Worm (Caenorhabditis elegans) whole organism, late embryonic: Measurements from ENCODE around the gene D2024.1.
"Not testable (repeated sequence)": the region's sequence is repeated elsewhere in the genome, so short reads cannot be mapped to it uniquely, and the experiment has no call there.

Source experiments
- C38D4.7 ChIP-seq: fragments of 200-800 bp; sonication (Bioruptor generic); optimal IDR thresholded peaks from 2 replicates; lab custom pipeline; 2018; ENCODE audit warnings: mild to moderate bottlenecking, missing genetic modification characterization, moderate library complexity, missing compliant biosample characterization
- F13H6.1 ChIP-seq: sonication (generic microtip); optimal IDR thresholded peaks from 2 replicates; lab custom pipeline; 2016; ENCODE audit warnings: missing genetic modification characterization, missing compliant biosample characterization
- K02D7.2 ChIP-seq: sonication (generic microtip); optimal IDR thresholded peaks from 2 replicates; lab custom pipeline; 2017; ENCODE audit warnings: mild to moderate bottlenecking, missing genetic modification characterization, missing compliant biosample characterization
- K09A11.1 ChIP-seq: sonication (generic microtip); optimal IDR thresholded peaks from 2 replicates; lab custom pipeline; 2017; ENCODE audit warnings: antibody characterized with exemption, mild to moderate bottlenecking, missing genetic modification characterization, missing compliant biosample characterization; ENCODE audit not compliant: insufficient read depth
- ama-1 ChIP-seq: fragments of 150-350 bp; optimal IDR thresholded peaks from 2 replicates; lab custom pipeline; 2014
- ceh-14 ChIP-seq: sonication (generic microtip); optimal IDR thresholded peaks from 2 replicates; lab custom pipeline; 2016; ENCODE audit warnings: missing genotype, missing genetic modification characterization, missing compliant biosample characterization
- ceh-18 ChIP-seq: sonication (generic microtip); optimal IDR thresholded peaks from 2 replicates; lab custom pipeline; 2016; ENCODE audit warnings: missing genetic modification characterization, missing compliant biosample characterization
- ceh-2 ChIP-seq: sonication (generic microtip); optimal IDR thresholded peaks from 2 replicates; lab custom pipeline; 2016; ENCODE audit warnings: missing genotype, missing genetic modification characterization, missing compliant biosample characterization
- ceh-31 ChIP-seq: sonication (generic microtip); optimal IDR thresholded peaks from 2 replicates; lab custom pipeline; 2016; ENCODE audit warnings: missing genetic modification characterization, missing compliant biosample characterization
- ceh-48 ChIP-seq: sonication (generic microtip); optimal IDR thresholded peaks from 2 replicates; lab custom pipeline; 2016; ENCODE audit warnings: missing genetic modification characterization, inconsistent platforms, missing compliant biosample characterization
- che-1 ChIP-seq: sonication (generic microtip); optimal IDR thresholded peaks from 2 replicates; lab custom pipeline; 2016; ENCODE audit warnings: mild to moderate bottlenecking, missing genetic modification characterization, missing compliant biosample characterization
- dve-1 ChIP-seq: sonication (generic microtip); optimal IDR thresholded peaks from 2 replicates; lab custom pipeline; 2017; ENCODE audit warnings: antibody characterized with exemption, mild to moderate bottlenecking, missing genetic modification characterization, missing compliant biosample characterization
- ets-4 ChIP-seq: sonication (generic microtip); optimal IDR thresholded peaks from 2 replicates; lab custom pipeline; 2016; ENCODE audit warnings: missing genetic modification characterization, missing compliant biosample characterization
- fax-1 ChIP-seq: sonication (generic microtip); optimal IDR thresholded peaks from 2 replicates; lab custom pipeline; 2016; ENCODE audit warnings: missing genotype, missing genetic modification characterization, missing compliant biosample characterization
- fkh-10 ChIP-seq: fragments of 150-350 bp; optimal IDR thresholded peaks from 2 replicates; lab custom pipeline; 2014; ENCODE audit warnings: missing biosample characterization, missing genetic modification reagents, missing genetic modification characterization
- fkh-6 ChIP-seq: sonication (generic microtip); optimal IDR thresholded peaks from 2 replicates; lab custom pipeline; 2016; ENCODE audit warnings: missing genetic modification characterization, missing compliant biosample characterization
- hlh-13 ChIP-seq: fragments of 200-800 bp; sonication (Bioruptor generic); optimal IDR thresholded peaks from 2 replicates; lab custom pipeline; 2018; ENCODE audit warnings: mild to moderate bottlenecking, missing genetic modification characterization, missing compliant biosample characterization
- hlh-15 ChIP-seq: sonication (generic microtip); optimal IDR thresholded peaks from 2 replicates; lab custom pipeline; 2016; ENCODE audit warnings: missing genetic modification characterization, missing compliant biosample characterization
- lim-6 ChIP-seq: sonication (generic microtip); optimal IDR thresholded peaks from 2 replicates; lab custom pipeline; 2016; ENCODE audit warnings: missing genetic modification characterization, missing compliant biosample characterization
- lin-11 ChIP-seq: fragments of 200-800 bp; sonication (Bioruptor generic); optimal IDR thresholded peaks from 2 replicates; lab custom pipeline; 2018; ENCODE audit warnings: mild to moderate bottlenecking, missing genetic modification characterization, missing compliant biosample characterization
- mec-3 ChIP-seq: sonication (generic microtip); optimal IDR thresholded peaks from 2 replicates; lab custom pipeline; 2016; ENCODE audit warnings: borderline replicate concordance, missing genetic modification characterization, missing compliant biosample characterization
- nhr-11 ChIP-seq: fragments of 150-350 bp; optimal IDR thresholded peaks from 2 replicates; lab custom pipeline; 2014; ENCODE audit warnings: missing biosample characterization, missing genetic modification characterization
- odd-2 ChIP-seq: sonication (generic microtip); optimal IDR thresholded peaks from 2 replicates; lab custom pipeline; 2017; ENCODE audit warnings: antibody characterized with exemption, mild to moderate bottlenecking, missing genetic modification characterization, missing compliant biosample characterization
- pat-9 ChIP-seq: fragments of 200-800 bp; sonication (Bioruptor generic); optimal IDR thresholded peaks from 2 replicates; lab custom pipeline; 2018; ENCODE audit warnings: mild to moderate bottlenecking, missing genetic modification characterization, moderate library complexity, missing compliant biosample characterization
- pha-2 ChIP-seq: sonication (generic microtip); optimal IDR thresholded peaks from 2 replicates; lab custom pipeline; 2017; ENCODE audit warnings: mild to moderate bottlenecking, missing genetic modification characterization, missing compliant biosample characterization
- pqm-1 ChIP-seq: sonication (generic microtip); optimal IDR thresholded peaks from 2 replicates; lab custom pipeline; 2016; ENCODE audit warnings: missing genetic modification characterization, missing compliant biosample characterization
- pros-1 ChIP-seq: fragments of 150-350 bp; optimal IDR thresholded peaks from 2 replicates; lab custom pipeline; 2014; ENCODE audit warnings: missing biosample characterization, missing genetic modification reagents, missing genetic modification characterization
- sox-2 ChIP-seq: fragments of 200-800 bp; sonication (Bioruptor generic); IDR thresholded peaks from 2 replicates; pipeline ENCODE4 v1.3.6; 2022; ENCODE audit warnings: missing genetic modification reagents, missing genetic modification characterization, missing compliant biosample characterization
- sox-4 ChIP-seq: sonication (generic microtip); optimal IDR thresholded peaks from 2 replicates; lab custom pipeline; 2017; ENCODE audit warnings: mild to moderate bottlenecking, missing genetic modification characterization, inconsistent platforms, missing compliant biosample characterization
- syd-9 ChIP-seq: sonication (generic microtip); optimal IDR thresholded peaks from 2 replicates; lab custom pipeline; 2016; ENCODE audit warnings: mild to moderate bottlenecking, missing genetic modification characterization, moderate library complexity, missing compliant biosample characterization
- tbx-7 ChIP-seq: sonication (generic microtip); optimal IDR thresholded peaks from 2 replicates; lab custom pipeline; 2016; ENCODE audit warnings: missing genotype, missing genetic modification characterization, missing compliant biosample characterization
- unc-3 ChIP-seq, 2 experiments: fragments of 200-800 bp in 1 of 2; sonication (Bioruptor generic) in 1 of 2; sonication (generic microtip) in 1 of 2; conservative IDR thresholded peaks in 1 of 2; optimal IDR thresholded peaks in 1 of 2; 2 replicates each; pipeline versions ENCODE4 v1.3.6 to Lab custom; 2016 to 2022; ENCODE audit warnings: missing compliant biosample characterization in 2 of 2, missing genetic modification characterization in 2 of 2, missing genetic modification reagents in 1 of 2
- unc-42 ChIP-seq: sonication (generic microtip); optimal IDR thresholded peaks from 2 replicates; lab custom pipeline; 2016; ENCODE audit warnings: missing genotype, missing genetic modification characterization, missing compliant biosample characterization
- unc-55 ChIP-seq: sonication (generic microtip); optimal IDR thresholded peaks from 2 replicates; lab custom pipeline; 2017; ENCODE audit warnings: missing biosample characterization, missing genetic modification reagents, missing genetic modification characterization

Gene D2024.1

ce11 chrIV:7250158-7250557, 2.8 kb downstream of the D2024.1 start, which contains the start of gene D2024.18:
D2024.18 (plus strand) TSS chrIV:7250458.
- no peak for TF ChIP-seq pat-9 (tag; lab: Kevin White, UChicago)
- no peak for TF ChIP-seq ceh-14 (tag; lab: Kevin White, UChicago)
- TF ChIP-seq syd-9 (tag; lab: Kevin White, UChicago): no peak
- no peak for TF ChIP-seq pha-2 (tag; lab: Kevin White, UChicago)
- no peak for TF ChIP-seq fkh-6 (tag; lab: Kevin White, UChicago)
- no peak for TF ChIP-seq ets-4
- TF ChIP-seq lin-11: no peak
- no peak for TF ChIP-seq nhr-11 (tag; lab: Kevin White, UChicago)
- TF ChIP-seq K09A11.1: no peak
- TF ChIP-seq ceh-48 (tag; lab: Kevin White, UChicago): no peak
- no peak for TF ChIP-seq unc-3 (GFP tag; conservative IDR thresholded peaks at IDR 0.05; lab: Robert Waterston, UW)
- no peak for TF ChIP-seq unc-3 (tag; optimal IDR thresholded peaks at IDR 0.05; lab: Kevin White, UChicago)

ce11 chrIV:7253271-7253670, 5.9 kb downstream of the D2024.1 start:
- TF ChIP-seq ama-1 (no peak), unc-3 (GFP tag; conservative IDR thresholded peaks at IDR 0.05; lab: Robert Waterston, UW) (no peak), unc-3 (tag; optimal IDR thresholded peaks at IDR 0.05; lab: Kevin White, UChicago) (no peak), F13H6.1 (tag; lab: Kevin White, UChicago) (no peak), fax-1 (no peak), ceh-18 (tag; lab: Kevin White, UChicago) (no peak), tbx-7 (tag; lab: Kevin White, UChicago) (no peak)

- TF ChIP-seq mec-3; pha-2 (tag; lab: Kevin White, UChicago); pqm-1 (tag; lab: Kevin White, UChicago): not testable (repeated sequence)
These were observed 7.3 kb downstream of the D2024.1 start, which contains the start of gene C06E4.5 for ce11 chrIV:7254690-7255089. C06E4.5 (plus strand) TSS chrIV:7254990.

DNA sequence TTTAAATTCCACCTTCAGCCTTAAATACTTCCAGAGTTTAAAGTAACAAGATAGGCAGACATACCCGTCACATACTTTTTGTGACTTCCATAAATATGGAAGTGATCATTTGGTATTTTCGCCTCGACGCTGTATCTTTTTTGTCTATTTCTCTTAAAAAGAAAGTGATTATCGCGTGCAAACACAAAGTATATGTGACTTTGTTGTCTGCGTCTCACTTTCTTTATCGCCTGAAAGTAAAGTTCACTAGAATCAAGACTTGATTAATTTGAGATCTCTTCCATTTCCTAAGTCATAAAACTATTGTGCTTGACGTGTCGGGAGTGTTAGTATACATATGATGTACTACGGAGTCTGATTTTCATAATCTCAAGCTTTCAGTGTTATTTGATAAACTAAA, 10.9 kb downstream of the D2024.1 start, which contains the start of gene C06E4.6:
Gene C06E4.6, minus strand, starts transcription at position 51 of the 400 bp plus-strand sequence.
- no peak for TF ChIP-seq fax-1
- no peak for TF ChIP-seq C38D4.7 (GFP tag; lab: Kevin White, UChicago)
- TF ChIP-seq unc-3 (GFP tag; conservative IDR thresholded peaks at IDR 0.05; lab: Robert Waterston, UW): no peak
- no peak for TF ChIP-seq unc-3 (tag; optimal IDR thresholded peaks at IDR 0.05; lab: Kevin White, UChicago)

ce11 chrIV:7260587-7260986, 13.2 kb downstream of the D2024.1 start, which contains the start of gene C06E4.3:
C06E4.3 (plus strand) TSS chrIV:7260875.
- TF ChIP-seq hlh-15 (no peak), ceh-48 (tag; lab: Kevin White, UChicago) (no peak), lim-6 (no peak), odd-2 (tag; lab: Kevin White, UChicago) (no peak), sox-2 (GFP tag; lab: Robert Waterston, UW) (no peak), unc-42 (tag; lab: Kevin White, UChicago) (no peak), ama-1 (no peak), unc-55 (GFP tag; lab: Kevin White, UChicago) (no peak), fkh-10 (GFP tag; lab: Kevin White, UChicago) (no peak), che-1 (tag; lab: Kevin White, UChicago) (no peak), hlh-13 (no peak), ceh-31 (tag; lab: Kevin White, UChicago) (no peak), pros-1 (tag; lab: Kevin White, UChicago) (no peak), sox-4 (tag; lab: Kevin White, UChicago) (no peak), F13H6.1 (tag; lab: Kevin White, UChicago) (no peak), dve-1 (no peak), pha-2 (tag; lab: Kevin White, UChicago) (no peak), pat-9 (tag; lab: Kevin White, UChicago) (no peak), K02D7.2 (tag; lab: Kevin White, UChicago) (no peak), ceh-2 (tag; lab: Kevin White, UChicago) (no peak)
